Fruit fly (Drosophila melanogaster): ENCODE measurements around the gene Eaf6.

Eaf6 gene

dm6 chr3L:5608128-5608527, at the start of gene Eaf6 (continued):
- TF ChIP-seq unpg (GFP tag; optimal IDR thresholded peaks at IDR 0.05) (peak; percentile 8), CG3281 (GFP tag; optimal IDR thresholded peaks at IDR 0.05) (no peak), ems (GFP tag; optimal IDR thresholded peaks at IDR 0.05) (no peak), MTF-1 (GFP tag; optimal IDR thresholded peaks at IDR 0.05; ENCODE audit: borderline replicate concordance) (no peak), Xbp1 (GFP tag; optimal IDR thresholded peaks at IDR 0.05) (no peak), Scr (GFP tag; IDR thresholded peaks at IDR 0.05; ENCODE audit: partially characterized antibody) (peak; percentile 52), ssp (GFP tag; IDR thresholded peaks at IDR 0.05) (no peak), knrl (GFP tag; IDR thresholded peaks at IDR 0.05; ENCODE audit: partially characterized antibody) (peak; percentile 54; the same call in 2 of the 3 replicates), Atf6 (GFP tag; IDR thresholded peaks at IDR 0.05) (no peak), dimm (GFP tag; IDR thresholded peaks at IDR 0.05) (no peak), nerfin-2 (GFP tag; IDR thresholded peaks at IDR 0.05; ENCODE audit: partially characterized antibody) (peak; percentile 21; the same call in 1 of the 2 replicates), CG15514 (GFP tag; optimal IDR thresholded peaks at IDR 0.05) (peak; percentile 32), dmrt11E (tag; optimal IDR thresholded peaks at IDR 0.05) (no peak), insv (GFP tag; optimal IDR thresholded peaks at IDR 0.05) (no peak), MBD-R2 (GFP tag; IDR thresholded peaks at IDR 0.05) (peak; percentile 86), gfzf (GFP tag; optimal IDR thresholded peaks at IDR 0.05) (peak; percentile 80), CG18262 (tag; optimal IDR thresholded peaks at IDR 0.05) (peak; percentile 15), CG11247 (GFP tag; IDR thresholded peaks at IDR 0.05) (no peak), CG4617 (GFP tag; optimal IDR thresholded peaks at IDR 0.05; ENCODE audit: borderline replicate concordance) (peak; percentile 88), nmo (GFP tag; optimal IDR thresholded peaks at IDR 0.05) (peak; percentile 45), CG10366 (GFP tag; IDR thresholded peaks at IDR 0.05) (no peak), CG4707 (GFP tag; optimal IDR thresholded peaks at IDR 0.05) (no peak), grau (tag; optimal IDR thresholded peaks at IDR 0.05) (peak; percentile 7), exex (tag; optimal IDR thresholded peaks at IDR 0.05) (peak; percentile 62), CG10431 (GFP tag; optimal IDR thresholded peaks at IDR 0.05) (no peak), abd-A (tag; optimal IDR thresholded peaks at IDR 0.05) (peak; percentile 84), pita (GFP tag; optimal IDR thresholded peaks at IDR 0.05) (peak; percentile 63), sob (GFP tag; IDR thresholded peaks at IDR 0.05) (no peak), Vsx1 (GFP tag; optimal IDR thresholded peaks at IDR 0.05) (peak; percentile 95), twi (tag; optimal IDR thresholded peaks at IDR 0.05) (no peak), CG2116 (GFP tag; optimal IDR thresholded peaks at IDR 0.05) (peak; percentile 72), B-H2 (GFP tag; optimal IDR thresholded peaks at IDR 0.05) (peak; percentile 52), CHES-1-like (GFP tag; optimal IDR thresholded peaks at IDR 0.05) (peak; percentile 13), YL-1 (GFP tag; optimal IDR thresholded peaks at IDR 0.05) (peak; percentile 61), unc-4 (GFP tag; IDR thresholded peaks at IDR 0.05; ENCODE audit: partially characterized antibody) (peak; percentile 50; the same call in 1 of the 2 replicates), Dek (tag; optimal IDR thresholded peaks at IDR 0.05) (no peak), Ptx1 (GFP tag; IDR thresholded peaks at IDR 0.05) (no peak), CG17829 (tag; optimal IDR thresholded peaks at IDR 0.05) (peak; percentile 1), hb (GFP tag; IDR thresholded peaks at IDR 0.05; ENCODE audit: partially characterized antibody) (no peak), Oli (tag; optimal IDR thresholded peaks at IDR 0.05) (no peak), zen (tag; optimal IDR thresholded peaks at IDR 0.05) (peak; percentile 87), CG13287 (GFP tag; IDR thresholded peaks at IDR 0.05; ENCODE audit: partially characterized antibody) (peak; percentile 62), CoRest (tag; optimal IDR thresholded peaks at IDR 0.05) (peak; percentile 15), trem (tag; optimal IDR thresholded peaks at IDR 0.05) (peak; percentile 54), bigmax (GFP tag; optimal IDR thresholded peaks at IDR 0.05) (no peak), CG10267 (tag; optimal IDR thresholded peaks at IDR 0.05) (peak; percentile 40), dm (GFP tag; optimal IDR thresholded peaks at IDR 0.05) (no peak), stwl (tag; optimal IDR thresholded peaks at IDR 0.05) (peak; percentile 89), Ets97D (GFP tag; optimal IDR thresholded peaks at IDR 0.05) (peak; percentile 50)
